Fruit fly (Drosophila melanogaster) whole organism, pupa: ENCODE measurements around the gene CG11498.

ENCODE experiments used
- CG10348 ChIP-seq: fragments of 200-800 bp; sonication (Bioruptor generic); IDR thresholded peaks from 2 replicates; pipeline ENCODE4 v1.3.6; 2022; ENCODE audit warnings: missing biosample characterization, missing genetic modification characterization
- CG14655 ChIP-seq: fragments of 200-800 bp; sonication (Bioruptor generic); optimal IDR thresholded peaks from 3 replicates; lab custom pipeline; 2017; ENCODE audit warnings: mild to moderate bottlenecking, missing biosample characterization, missing genetic modification reagents, missing genetic modification characterization
- CG4496 ChIP-seq: fragments of 200-800 bp; sonication (Bioruptor generic); IDR thresholded peaks from 3 replicates; pipeline ENCODE4 v1.3.6; 2022; ENCODE audit warnings: missing biosample characterization, missing genetic modification characterization
- fd96Ca ChIP-seq: fragments of 200-800 bp; sonication (Bioruptor generic); IDR thresholded peaks from 3 replicates; pipeline ENCODE4 v1.3.6; 2022; ENCODE audit warnings: missing biosample characterization, missing genetic modification characterization

dm6 chr3R:30203104-30203986 is 43.1 kb upstream of the CG11498 start:
- peak; percentile 78 for TF ChIP-seq CG10348 (GFP tag; lab: Robert Waterston, UW)
- peak; percentile 77 for TF ChIP-seq CG14655 (GFP tag; lab: Kevin White, UChicago)
- TF ChIP-seq fd96Ca (GFP tag; lab: Robert Waterston, UW): peak; percentile 84
- TF ChIP-seq CG4496 (GFP tag; lab: Robert Waterston, UW): peak; percentile 80
